Worm (Caenorhabditis elegans) whole organism, mixed stage, embryonic: Measurements from ENCODE around the gene xpc-1.

Experiments used
- bed-3 ChIP-seq: fragments of 200-800 bp; sonication (Bioruptor generic); optimal IDR thresholded peaks from 3 replicates; lab custom pipeline; 2018; ENCODE audit warnings: mild to moderate bottlenecking, missing genetic modification characterization, moderate library complexity, missing compliant biosample characterization
- blmp-1 ChIP-seq: fragments of 150-350 bp; optimal IDR thresholded peaks from 2 replicates; lab custom pipeline; 2014; ENCODE audit warnings: missing biosample characterization, missing genetic modification characterization
- ceh-39 ChIP-seq: fragments of 150-350 bp; optimal IDR thresholded peaks from 2 replicates; lab custom pipeline; 2014; ENCODE audit warnings: missing biosample characterization, missing genetic modification characterization
- ceh-43 ChIP-seq: fragments of 200-800 bp; sonication (Bioruptor generic); optimal IDR thresholded peaks from 2 replicates; lab custom pipeline; 2018; ENCODE audit warnings: mild to moderate bottlenecking, missing genetic modification characterization, moderate library complexity, missing compliant biosample characterization
- ceh-83 ChIP-seq: fragments of 200-800 bp; sonication (Bioruptor generic); optimal IDR thresholded peaks from 2 replicates; lab custom pipeline; 2018; ENCODE audit warnings: mild to moderate bottlenecking, missing genetic modification characterization, missing compliant biosample characterization
- ces-1 ChIP-seq: fragments of 150-350 bp; optimal IDR thresholded peaks from 2 replicates; lab custom pipeline; 2014; ENCODE audit warnings: missing biosample characterization, missing genetic modification reagents, missing genetic modification characterization
- drap-1 ChIP-seq: fragments of 200-800 bp; sonication (Bioruptor generic); optimal IDR thresholded peaks from 3 replicates; lab custom pipeline; 2018; ENCODE audit warnings: mild to moderate bottlenecking, missing genetic modification characterization, missing compliant biosample characterization
- elt-1 ChIP-seq: sonication (generic microtip); optimal IDR thresholded peaks from 2 replicates; lab custom pipeline; 2017; ENCODE audit warnings: missing genetic modification characterization, mild to moderate bottlenecking, missing compliant biosample characterization, antibody characterized with exemption, moderate library complexity, borderline replicate concordance; ENCODE audit not compliant: insufficient read depth
- elt-3 ChIP-seq: fragments of 150-350 bp; optimal IDR thresholded peaks from 2 replicates; lab custom pipeline; 2014; ENCODE audit warnings: missing biosample characterization, missing genetic modification characterization
- flh-1 ChIP-seq: fragments of 200-800 bp; sonication (Bioruptor generic); optimal IDR thresholded peaks from 2 replicates; lab custom pipeline; 2018; ENCODE audit warnings: mild to moderate bottlenecking, missing genetic modification characterization, moderate library complexity, missing compliant biosample characterization
- hlh-1 ChIP-seq: fragments of 150-350 bp; optimal IDR thresholded peaks from 2 replicates; lab custom pipeline; 2014; ENCODE audit warnings: missing biosample characterization, missing genetic modification reagents, missing genetic modification characterization
- lin-13 ChIP-seq: fragments of 150-350 bp; optimal IDR thresholded peaks from 2 replicates; lab custom pipeline; 2014; ENCODE audit warnings: missing biosample characterization, missing genetic modification characterization
- lin-32 ChIP-seq: fragments of 200-800 bp; sonication (Bioruptor generic); optimal IDR thresholded peaks from 2 replicates; lab custom pipeline; 2018; ENCODE audit warnings: mild to moderate bottlenecking, missing genetic modification characterization, missing compliant biosample characterization
- lsy-2 ChIP-seq: fragments of 150-350 bp; optimal IDR thresholded peaks from 2 replicates; lab custom pipeline; 2014; ENCODE audit warnings: missing biosample characterization, missing genetic modification characterization
- mep-1 ChIP-seq: fragments of 150-350 bp; optimal IDR thresholded peaks from 2 replicates; lab custom pipeline; 2017; ENCODE audit warnings: missing biosample characterization, missing genetic modification reagents, missing genetic modification characterization, inconsistent platforms
- mls-2 ChIP-seq: sonication (generic microtip); optimal IDR thresholded peaks from 2 replicates; lab custom pipeline; 2016; ENCODE audit warnings: mild to moderate bottlenecking, missing genetic modification characterization, moderate library complexity, missing compliant biosample characterization
- nhr-12 ChIP-seq: fragments of 150-350 bp; optimal IDR thresholded peaks from 2 replicates; lab custom pipeline; 2014; ENCODE audit warnings: missing biosample characterization, missing genetic modification characterization
- nhr-2 ChIP-seq: fragments of 150-350 bp; optimal IDR thresholded peaks from 2 replicates; lab custom pipeline; 2014; ENCODE audit warnings: missing biosample characterization, missing genetic modification characterization
- nhr-237 ChIP-seq: fragments of 150-350 bp; optimal IDR thresholded peaks from 2 replicates; lab custom pipeline; 2014; ENCODE audit warnings: missing biosample characterization, missing genetic modification characterization
- nhr-28 ChIP-seq: fragments of 150-350 bp; optimal IDR thresholded peaks from 2 replicates; lab custom pipeline; 2014; ENCODE audit warnings: missing biosample characterization, missing genetic modification characterization
- nhr-76 ChIP-seq: sonication (generic microtip); optimal IDR thresholded peaks from 2 replicates; lab custom pipeline; 2017; ENCODE audit warnings: missing biosample characterization, missing genetic modification characterization
- sem-2 ChIP-seq: fragments of 200-800 bp; sonication (Bioruptor generic); optimal IDR thresholded peaks from 2 replicates; lab custom pipeline; 2018; ENCODE audit warnings: mild to moderate bottlenecking, missing genetic modification characterization, missing compliant biosample characterization
- snpc-4 ChIP-seq: fragments of 150-350 bp; optimal IDR thresholded peaks from 2 replicates; lab custom pipeline; 2014; ENCODE audit warnings: missing biosample characterization, missing genetic modification characterization
- tbx-8 ChIP-seq: fragments of 200-800 bp; sonication (Bioruptor generic); optimal IDR thresholded peaks from 2 replicates; lab custom pipeline; 2018; ENCODE audit warnings: mild to moderate bottlenecking, missing genetic modification characterization, moderate library complexity, missing compliant biosample characterization
- unc-120 ChIP-seq: sonication (generic microtip); optimal IDR thresholded peaks from 2 replicates; lab custom pipeline; 2017; ENCODE audit warnings: missing genetic modification characterization, missing compliant biosample characterization; ENCODE audit not compliant: poor library complexity, severe bottlenecking
- unc-39 ChIP-seq: fragments of 150-350 bp; optimal IDR thresholded peaks from 2 replicates; lab custom pipeline; 2014; ENCODE audit warnings: missing biosample characterization, missing genetic modification characterization
- unc-62 ChIP-seq: fragments of 150-350 bp; optimal IDR thresholded peaks from 2 replicates; lab custom pipeline; 2014; ENCODE audit warnings: missing biosample characterization, missing genetic modification reagents, missing genetic modification characterization
- zip-8 ChIP-seq: fragments of 150-350 bp; optimal IDR thresholded peaks from 2 replicates; lab custom pipeline; 2014; ENCODE audit warnings: missing biosample characterization, missing genetic modification characterization
- ztf-11 ChIP-seq: fragments of 150-350 bp; optimal IDR thresholded peaks from 2 replicates; lab custom pipeline; 2014; ENCODE audit warnings: missing biosample characterization, missing genetic modification characterization

The xpc-1 gene

ce11 chrIV:1956411-1956810, 36.5 kb upstream of the xpc-1 start, which contains the start of gene F52C12.6:
Gene F52C12.6, plus strand, starts transcription at chrIV:1956711.
- TF ChIP-seq nhr-12 (tag; lab: Kevin White, UChicago) (no peak), ztf-11 (no peak), zip-8 (no peak), ceh-43 (GFP tag; lab: Kevin White, UChicago) (no peak), hlh-1 (tag; lab: Kevin White, UChicago) (no peak), mls-2 (tag; lab: Kevin White, UChicago) (no peak)

- no peak for TF ChIP-seq ces-1 (GFP tag; lab: Kevin White, UChicago)
- TF ChIP-seq unc-39 (tag; lab: Kevin White, UChicago): no peak
- TF ChIP-seq flh-1 (GFP tag; lab: Kevin White, UChicago): no peak
- no peak for TF ChIP-seq mep-1 (tag; lab: Kevin White, UChicago)
- no peak for TF ChIP-seq ceh-39 (tag; lab: Kevin White, UChicago)
- TF ChIP-seq nhr-237: no peak
Measured at ce11 chrIV:1959554-1959953, 33.3 kb upstream of the xpc-1 start, which contains the start of gene tdpo-1. Gene tdpo-1, plus strand, starts transcription at chrIV:1959854.

ce11 chrIV:1963247-1963646, 29.6 kb upstream of the xpc-1 start, which contains the start of gene ulp-3:
Gene ulp-3, plus strand, starts transcription at chrIV:1963634.
- TF ChIP-seq lin-32 (GFP tag; lab: Kevin White, UChicago): no peak
- TF ChIP-seq drap-1 (GFP tag; lab: Kevin White, UChicago): no peak
- TF ChIP-seq unc-120: no peak
- no peak for TF ChIP-seq lin-13 (tag; lab: Kevin White, UChicago)
- TF ChIP-seq, all 35 proteins: peak for 0

- TF ChIP-seq nhr-28: no peak
- no peak for TF ChIP-seq sem-2
- no peak for TF ChIP-seq tbx-8 (GFP tag; lab: Kevin White, UChicago)
- no peak for TF ChIP-seq blmp-1 (tag; lab: Kevin White, UChicago)
- TF ChIP-seq bed-3: no peak
- no peak for TF ChIP-seq lsy-2 (tag; lab: Kevin White, UChicago)
- no peak for TF ChIP-seq hlh-1 (tag; lab: Kevin White, UChicago)
- TF ChIP-seq mep-1 (tag; lab: Kevin White, UChicago): no peak
- no peak for TF ChIP-seq snpc-4
- no peak for TF ChIP-seq nhr-76
- no peak for TF ChIP-seq elt-3 (tag; lab: Kevin White, UChicago)
- no peak for TF ChIP-seq unc-62 (GFP tag; lab: Kevin White, UChicago)
Measured at ce11 chrIV:1964057-1964456, 28.8 kb upstream of the xpc-1 start.

ce11 chrIV:1965135-1965534, 27.8 kb upstream of the xpc-1 start, which contains the start of gene Y48A5A.1:
Gene Y48A5A.1, plus strand, starts transcription at chrIV:1965481.
- TF ChIP-seq nhr-237 (no peak), elt-1 (tag; lab: Kevin White, UChicago) (no peak), ztf-11 (no peak), lin-32 (GFP tag; lab: Kevin White, UChicago) (no peak), hlh-1 (tag; lab: Kevin White, UChicago) (no peak), ceh-83 (no peak), unc-62 (GFP tag; lab: Kevin White, UChicago) (no peak), blmp-1 (tag; lab: Kevin White, UChicago) (no peak), mls-2 (tag; lab: Kevin White, UChicago) (no peak), elt-3 (tag; lab: Kevin White, UChicago) (no peak)

ce11 chrIV:1969353-1969752, 23.5 kb upstream of the xpc-1 start, which contains the start of gene Y48A5A.3:
Gene Y48A5A.3, plus strand, starts transcription at chrIV:1969737.
- no peak for TF ChIP-seq blmp-1 (tag; lab: Kevin White, UChicago)
- TF ChIP-seq nhr-237: no peak
- TF ChIP-seq elt-3 (tag; lab: Kevin White, UChicago): no peak
- no peak for TF ChIP-seq unc-120
- no peak for TF ChIP-seq tbx-8 (GFP tag; lab: Kevin White, UChicago)
- TF ChIP-seq nhr-28: no peak
- TF ChIP-seq unc-62 (GFP tag; lab: Kevin White, UChicago): no peak
- TF ChIP-seq unc-39 (tag; lab: Kevin White, UChicago): no peak
- no peak for TF ChIP-seq ces-1 (GFP tag; lab: Kevin White, UChicago)
- no peak for TF ChIP-seq ztf-11
- no peak for TF ChIP-seq nhr-2 (tag; lab: Kevin White, UChicago)
- TF ChIP-seq nhr-76: no peak
